Worm (Caenorhabditis elegans) whole organism, L4 larva: ENCODE data around the gene C14A4.6.

ENCODE experiments used
- D1046.2 ChIP-seq: fragments of 200-800 bp; sonication (Bioruptor generic); IDR thresholded peaks from 2 replicates; pipeline ENCODE4 v1.3.6; 2022; ENCODE audit warnings: missing genetic modification characterization, missing compliant biosample characterization
- F26F4.8 ChIP-seq: fragments of 200-800 bp; sonication (Bioruptor generic); conservative IDR thresholded peaks from 2 replicates; pipeline ENCODE4 v1.3.6; 2022; ENCODE audit warnings: missing genetic modification characterization, missing compliant biosample characterization
- R02D3.7 ChIP-seq: fragments of 150-350 bp; sonication (generic microtip); optimal IDR thresholded peaks from 3 replicates; lab custom pipeline; 2014; ENCODE audit warnings: missing biosample characterization, missing genetic modification characterization
- T20F7.1 ChIP-seq: fragments of 200-800 bp; sonication (Bioruptor generic); optimal IDR thresholded peaks from 2 replicates; lab custom pipeline; 2018; ENCODE audit warnings: mild to moderate bottlenecking, missing genetic modification characterization, missing compliant biosample characterization
- Y105C5A.15 ChIP-seq: fragments of 200-800 bp; sonication (Bioruptor generic); IDR thresholded peaks from 2 replicates; pipeline ENCODE4 v1.3.6; 2022; ENCODE audit warnings: missing genetic modification characterization, missing compliant biosample characterization
- Y75B8A.6 ChIP-seq: fragments of 200-800 bp; sonication (Bioruptor generic); IDR thresholded peaks from 2 replicates; pipeline ENCODE4 v1.3.6; 2022; ENCODE audit warnings: missing genetic modification reagents, missing genetic modification characterization, missing compliant biosample characterization
- ZK546.5 ChIP-seq, 2 experiments: sonication (generic microtip); optimal IDR thresholded peaks; 2 replicates each; lab custom pipeline; 2017; ENCODE audit warnings: missing biosample characterization in 2 of 2, missing genetic modification characterization in 2 of 2
- aly-2 ChIP-seq: sonication (generic microtip); optimal IDR thresholded peaks from 2 replicates; lab custom pipeline; 2018; ENCODE audit warnings: missing biosample characterization, missing genetic modification characterization
- attf-4 ChIP-seq: sonication (generic microtip); optimal IDR thresholded peaks from 3 replicates; lab custom pipeline; 2017; ENCODE audit warnings: missing biosample characterization, missing genetic modification characterization
- ceh-20 ChIP-seq: fragments of 200-800 bp; sonication (Bioruptor generic); IDR thresholded peaks from 2 replicates; pipeline ENCODE4 v1.3.6; 2022; ENCODE audit warnings: missing genetic modification reagents, missing genetic modification characterization, missing compliant biosample characterization
- ceh-44 ChIP-seq: fragments of 200-800 bp; sonication (Bioruptor generic); IDR thresholded peaks from 2 replicates; pipeline ENCODE4 v1.3.6; 2022; ENCODE audit warnings: missing genetic modification reagents, missing genetic modification characterization, missing compliant biosample characterization
- ceh-62 ChIP-seq: sonication (generic microtip); optimal IDR thresholded peaks from 2 replicates; lab custom pipeline; 2017; ENCODE audit warnings: missing biosample characterization, missing genetic modification characterization
- ces-1 ChIP-seq: fragments of 150-350 bp; sonication (generic microtip); optimal IDR thresholded peaks from 4 replicates; lab custom pipeline; 2014; ENCODE audit warnings: missing biosample characterization, missing genetic modification reagents, missing genetic modification characterization
- ctbp-1 ChIP-seq: fragments of 200-800 bp; sonication (Bioruptor generic); IDR thresholded peaks from 2 replicates; pipeline ENCODE4 v1.3.6; 2022; ENCODE audit warnings: missing genetic modification reagents, missing genetic modification characterization, missing compliant biosample characterization
- daf-19 ChIP-seq: fragments of 200-800 bp; sonication (Bioruptor generic); conservative IDR thresholded peaks from 2 replicates; pipeline ENCODE4 v1.3.6; 2022; ENCODE audit warnings: missing genetic modification characterization, missing compliant biosample characterization
- dmd-8 ChIP-seq: fragments of 200-800 bp; sonication (Bioruptor generic); IDR thresholded peaks from 2 replicates; pipeline ENCODE4 v1.3.6; 2022; ENCODE audit warnings: missing genetic modification characterization, missing compliant biosample characterization
- dpl-1 ChIP-seq: fragments of 150-350 bp; optimal IDR thresholded peaks from 2 replicates; lab custom pipeline; 2014; ENCODE audit warnings: missing biosample characterization, missing genetic modification reagents, missing genetic modification characterization
- duxl-1 ChIP-seq: sonication (generic microtip); optimal IDR thresholded peaks from 2 replicates; lab custom pipeline; 2016; ENCODE audit warnings: mild to moderate bottlenecking, missing genetic modification characterization, moderate library complexity, missing compliant biosample characterization; ENCODE audit not compliant: poor library complexity
- egl-43 ChIP-seq: fragments of 200-800 bp; sonication (Bioruptor generic); IDR thresholded peaks from 2 replicates; pipeline ENCODE4 v1.3.6; 2022; ENCODE audit warnings: missing genetic modification reagents, missing genetic modification characterization, missing compliant biosample characterization
- gei-8 ChIP-seq: fragments of 200-800 bp; sonication (Bioruptor generic); optimal IDR thresholded peaks from 2 replicates; lab custom pipeline; 2018; ENCODE audit warnings: mild to moderate bottlenecking, missing genetic modification characterization, missing compliant biosample characterization
- lim-7 ChIP-seq: fragments of 200-800 bp; sonication (Bioruptor generic); IDR thresholded peaks from 2 replicates; pipeline ENCODE4 v1.3.6; 2022; ENCODE audit warnings: missing genetic modification characterization, missing compliant biosample characterization
- lin-1 ChIP-seq: fragments of 200-800 bp; sonication (Bioruptor generic); IDR thresholded peaks from 2 replicates; pipeline ENCODE4 v1.3.6; 2022; ENCODE audit warnings: missing genetic modification reagents, missing genetic modification characterization, missing compliant biosample characterization
- lin-13 ChIP-seq: fragments of 150-350 bp; optimal IDR thresholded peaks from 2 replicates; lab custom pipeline; 2014; ENCODE audit warnings: missing biosample characterization, missing genetic modification reagents, missing genetic modification characterization
- lin-38 ChIP-seq: fragments of 200-800 bp; sonication (Bioruptor generic); IDR thresholded peaks from 2 replicates; pipeline ENCODE4 v1.3.6; 2022; ENCODE audit warnings: missing genetic modification reagents, missing genetic modification characterization, missing compliant biosample characterization
- madf-5 ChIP-seq, 2 experiments: fragments of 200-800 bp; sonication (Bioruptor generic); IDR thresholded peaks; 2 replicates each; pipeline ENCODE4 v1.3.6; 2022; ENCODE audit warnings: missing compliant biosample characterization in 2 of 2, missing genetic modification characterization in 2 of 2
- mes-2 ChIP-seq: sonication (generic microtip); optimal IDR thresholded peaks from 2 replicates; lab custom pipeline; 2016; ENCODE audit warnings: missing genotype, mild to moderate bottlenecking, missing genetic modification characterization, missing compliant biosample characterization; ENCODE audit not compliant: poor library complexity, severe bottlenecking
- mxl-2 ChIP-seq: fragments of 200-800 bp; sonication (Bioruptor generic); conservative IDR thresholded peaks from 2 replicates; pipeline ENCODE4 v1.3.6; 2022; ENCODE audit warnings: missing genetic modification reagents, missing genetic modification characterization, missing compliant biosample characterization
- nhr-10 ChIP-seq: fragments of 150-350 bp; optimal IDR thresholded peaks from 2 replicates; lab custom pipeline; 2014; ENCODE audit warnings: missing biosample characterization, missing genetic modification characterization
- nhr-25 ChIP-seq: sonication (generic microtip); optimal IDR thresholded peaks from 2 replicates; lab custom pipeline; 2017; ENCODE audit warnings: missing genetic modification characterization, mild to moderate bottlenecking, missing compliant biosample characterization, antibody characterized with exemption, moderate library complexity, borderline replicate concordance; ENCODE audit not compliant: insufficient read depth
- nhr-41 ChIP-seq: fragments of 200-800 bp; sonication (Bioruptor generic); IDR thresholded peaks from 2 replicates; pipeline ENCODE4 v1.3.6; 2022; ENCODE audit warnings: missing genetic modification reagents, missing genetic modification characterization, missing compliant biosample characterization
- nhr-6 ChIP-seq: fragments of 150-350 bp; optimal IDR thresholded peaks from 2 replicates; lab custom pipeline; 2014; ENCODE audit warnings: missing biosample characterization, missing genetic modification characterization
- nhr-76 ChIP-seq: fragments of 150-350 bp; optimal IDR thresholded peaks from 2 replicates; lab custom pipeline; 2014; ENCODE audit warnings: missing biosample characterization, missing genetic modification characterization
- pha-4 ChIP-seq, 2 experiments: fragments of 150-350 bp in 1 of 2; fragments of 200-800 bp in 1 of 2; sonication (Bioruptor generic) in 1 of 2; IDR thresholded peaks in 1 of 2; optimal IDR thresholded peaks in 1 of 2; 2 replicates each; pipeline versions ENCODE4 v1.3.6 to Lab custom; 2014 to 2022; ENCODE audit warnings: missing genetic modification characterization in 2 of 2, missing genetic modification reagents in 2 of 2, missing biosample characterization in 1 of 2, missing compliant biosample characterization in 1 of 2
- php-3 ChIP-seq: fragments of 200-800 bp; sonication (Bioruptor generic); IDR thresholded peaks from 2 replicates; pipeline ENCODE4 v1.3.6; 2022; ENCODE audit warnings: missing genetic modification reagents, missing genetic modification characterization, missing compliant biosample characterization
- pqm-1 ChIP-seq: sonication (generic microtip); optimal IDR thresholded peaks from 2 replicates; lab custom pipeline; 2017; ENCODE audit warnings: missing biosample characterization, missing genetic modification characterization
- rbr-2 ChIP-seq: sonication (generic microtip); optimal IDR thresholded peaks from 2 replicates; lab custom pipeline; 2016; ENCODE audit warnings: missing genotype, missing genetic modification characterization, missing compliant biosample characterization
- sdz-12 ChIP-seq: fragments of 200-800 bp; sonication (Bioruptor generic); optimal IDR thresholded peaks from 2 replicates; lab custom pipeline; 2018; ENCODE audit warnings: mild to moderate bottlenecking, missing genetic modification characterization, missing compliant biosample characterization
- snpc-4 ChIP-seq: fragments of 150-350 bp; optimal IDR thresholded peaks from 2 replicates; lab custom pipeline; 2014; ENCODE audit warnings: missing biosample characterization, missing genetic modification characterization
- spr-1 ChIP-seq: sonication (generic microtip); optimal IDR thresholded peaks from 2 replicates; lab custom pipeline; 2016; ENCODE audit warnings: mild to moderate bottlenecking, missing genetic modification characterization, missing compliant biosample characterization
- tag-97 ChIP-seq: fragments of 200-800 bp; sonication (Bioruptor generic); IDR thresholded peaks from 2 replicates; pipeline ENCODE4 v1.3.6; 2022; ENCODE audit warnings: missing genetic modification characterization, missing compliant biosample characterization
- vab-7 ChIP-seq: fragments of 200-800 bp; sonication (Bioruptor generic); IDR thresholded peaks from 2 replicates; pipeline ENCODE4 v1.3.6; 2022; ENCODE audit warnings: missing genetic modification reagents, missing genetic modification characterization, missing compliant biosample characterization
- zag-1 ChIP-seq: fragments of 150-350 bp; optimal IDR thresholded peaks from 2 replicates; lab custom pipeline; 2014; ENCODE audit warnings: missing biosample characterization, missing genetic modification characterization
- zfp-2 ChIP-seq: sonication (generic microtip); optimal IDR thresholded peaks from 2 replicates; lab custom pipeline; 2016; ENCODE audit warnings: mild to moderate bottlenecking, missing genetic modification characterization, missing compliant biosample characterization

Gene C14A4.6

DNA sequence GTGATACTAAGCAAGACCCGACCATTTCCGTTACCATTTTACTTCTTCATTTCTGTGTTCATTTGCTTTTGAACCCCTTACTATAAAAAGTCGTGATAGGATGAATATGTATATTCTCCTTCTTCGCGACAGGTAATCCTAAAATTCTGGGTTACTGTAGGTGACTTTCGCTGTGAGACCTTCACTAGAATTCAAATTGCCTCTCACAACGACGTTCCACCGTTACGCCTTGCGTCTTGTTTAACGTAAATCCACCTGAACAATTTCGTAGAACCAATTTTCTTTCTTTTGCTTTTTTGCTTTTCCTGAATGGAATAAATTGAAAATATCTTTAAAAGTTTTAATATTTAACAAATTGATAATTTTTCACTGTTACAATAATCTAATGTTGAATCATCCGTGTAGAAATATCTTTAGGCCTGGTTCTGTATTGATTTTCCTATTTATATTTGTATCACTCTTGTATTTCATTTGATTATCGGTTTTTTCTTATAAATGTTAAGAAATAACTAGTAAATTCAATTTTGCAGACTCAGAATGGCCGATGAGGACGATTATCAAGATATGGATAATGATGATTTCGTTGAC lies 15.6 kb downstream of the C14A4.6 start, which contains the start of gene rpb-6 (continued):
- TF ChIP-seq Y75B8A.6 (GFP tag; lab: Robert Waterston, UW) = no peak
- no peak for TF ChIP-seq pha-4 (GFP tag; IDR thresholded peaks at IDR 0.05; lab: Robert Waterston, UW)
- TF ChIP-seq pha-4 (tag; optimal IDR thresholded peaks at IDR 0.05; lab: Kevin White, UChicago) = no peak
- no peak for TF ChIP-seq nhr-6 (tag; lab: Kevin White, UChicago)
- no peak for TF ChIP-seq gei-8 (GFP tag; lab: Kevin White, UChicago)
- no peak for TF ChIP-seq madf-5 (GFP tag; IDR thresholded peaks at IDR 0.05; lab: Robert Waterston, UW)
- no peak for TF ChIP-seq snpc-4 (tag; lab: Kevin White, UChicago)
- TF ChIP-seq mes-2 (tag; lab: Kevin White, UChicago) = peak; percentile 59
- no peak for TF ChIP-seq mxl-2
- no peak for TF ChIP-seq nhr-25 (tag; lab: Kevin White, UChicago)
- TF ChIP-seq ZK546.5 (tag; optimal IDR thresholded peaks at IDR 0.05; lab: Kevin White, UChicago) = no peak
- peak; percentile 93 for TF ChIP-seq T20F7.1 (GFP tag; lab: Kevin White, UChicago)
- no peak for TF ChIP-seq daf-19 (GFP tag; lab: Robert Waterston, UW)
- peak; percentile 74 for TF ChIP-seq dpl-1 (GFP tag; lab: Kevin White, UChicago)
- TF ChIP-seq ces-1 (GFP tag; lab: Kevin White, UChicago) = no peak
- no peak for TF ChIP-seq zfp-2 (tag; lab: Kevin White, UChicago)
- no peak for TF ChIP-seq Y105C5A.15 (GFP tag; lab: Robert Waterston, UW)
- no peak for TF ChIP-seq zag-1
- TF ChIP-seq lin-13 (GFP tag; lab: Kevin White, UChicago) = no peak
- no peak for TF ChIP-seq egl-43 (GFP tag; lab: Robert Waterston, UW)
- no peak for TF ChIP-seq attf-4 (tag; lab: Kevin White, UChicago)
- no peak for TF ChIP-seq F26F4.8 (GFP tag; lab: Robert Waterston, UW)
- no peak for TF ChIP-seq spr-1 (tag; lab: Kevin White, UChicago)
- TF ChIP-seq tag-97 (GFP tag; lab: Robert Waterston, UW) = no peak
- peak; percentile 51 for TF ChIP-seq R02D3.7
- no peak for TF ChIP-seq dmd-8 (GFP tag; lab: Robert Waterston, UW)

DNA sequence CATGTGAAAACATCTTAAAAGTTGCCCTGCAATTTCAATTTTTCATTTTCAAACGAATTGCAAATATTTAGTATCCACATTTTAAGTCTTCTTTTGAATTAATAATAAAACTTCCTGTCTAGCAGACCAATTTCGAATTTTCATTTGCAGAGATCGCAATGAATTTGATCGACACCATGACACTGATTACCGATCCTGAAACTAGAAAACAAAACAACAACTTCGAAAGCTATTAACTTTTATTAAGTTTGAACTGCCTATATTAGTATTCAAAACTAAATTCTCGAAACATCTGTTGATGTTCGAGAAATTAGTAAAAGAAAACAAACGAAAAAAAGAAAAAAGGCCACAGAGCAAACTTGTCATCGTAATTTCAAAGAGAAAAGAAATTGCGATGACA lies 20.4 kb downstream of the C14A4.6 start:
- no peak for TF ChIP-seq rbr-2 (tag; lab: Kevin White, UChicago)
- TF ChIP-seq ctbp-1 = no peak
- TF ChIP-seq ceh-62 (tag; lab: Kevin White, UChicago) = no peak
- peak; percentile 60 for TF ChIP-seq lin-38 (GFP tag; lab: Robert Waterston, UW)
- TF ChIP-seq madf-5 (GFP tag; IDR thresholded peaks at IDR 0.05; lab: Robert Waterston, UW) = 0 out of 4 replicates have a peak, but pooled peaks of 1 of the 2 experiments have one; percentile 16
- TF ChIP-seq nhr-76 (tag; lab: Kevin White, UChicago) = no peak
- TF ChIP-seq vab-7 (GFP tag; lab: Robert Waterston, UW) = no peak
- TF ChIP-seq zfp-2 (tag; lab: Kevin White, UChicago) = no peak
- TF ChIP-seq sdz-12 (GFP tag; lab: Kevin White, UChicago) = no peak
- TF ChIP-seq D1046.2 = no peak
- TF ChIP-seq attf-4 (tag; lab: Kevin White, UChicago) = no peak
- TF ChIP-seq ceh-20 (GFP tag; lab: Robert Waterston, UW) = no peak
- TF ChIP-seq R02D3.7 = no peak
- no peak for TF ChIP-seq aly-2 (tag; lab: Kevin White, UChicago)
- TF ChIP-seq nhr-10 (tag; lab: Kevin White, UChicago) = no peak
- peak; percentile 21 for TF ChIP-seq duxl-1
- TF ChIP-seq ceh-44 = no peak
- TF ChIP-seq mxl-2 = no peak
- TF ChIP-seq lim-7 (GFP tag; lab: Robert Waterston, UW) = no peak
- TF ChIP-seq pqm-1 = no peak
- TF ChIP-seq spr-1 (tag; lab: Kevin White, UChicago) = no peak
- no peak for TF ChIP-seq ZK546.5 (tag; optimal IDR thresholded peaks at IDR 0.05; lab: Kevin White, UChicago)
- no peak for TF ChIP-seq lin-1
- no peak for TF ChIP-seq php-3 (GFP tag; lab: Robert Waterston, UW)
- no peak for TF ChIP-seq nhr-41 (GFP tag; lab: Robert Waterston, UW)
- TF ChIP-seq, all 104 proteins: peak for 3
